Worm (Caenorhabditis elegans) whole organism, young adult: ENCODE measurements around the gene hsp-43.

ENCODE experiments used
- B0019.2 ChIP-seq: fragments of 200-800 bp; sonication (Bioruptor generic); conservative IDR thresholded peaks from 2 replicates; pipeline ENCODE4 v1.3.6; 2022; ENCODE audit warnings: missing genetic modification reagents, missing genetic modification characterization, missing compliant biosample characterization
- C06A6.2 ChIP-seq: fragments of 200-800 bp; sonication (Bioruptor generic); conservative IDR thresholded peaks from 2 replicates; pipeline ENCODE4 v1.3.6; 2022; ENCODE audit warnings: missing genetic modification characterization, missing compliant biosample characterization
- F39B2.1 ChIP-seq: fragments of 200-800 bp; sonication (Bioruptor generic); IDR thresholded peaks from 2 replicates; pipeline ENCODE4 v1.3.6; 2022; ENCODE audit warnings: missing genetic modification reagents, missing genetic modification characterization, missing compliant biosample characterization
- F57C9.4 ChIP-seq: sonication (generic microtip); optimal IDR thresholded peaks from 2 replicates; lab custom pipeline; 2017; ENCODE audit warnings: mild to moderate bottlenecking, missing genetic modification characterization, missing compliant biosample characterization
- T26A5.8 ChIP-seq: sonication (generic microtip); optimal IDR thresholded peaks from 2 replicates; lab custom pipeline; 2016; ENCODE audit warnings: missing genetic modification characterization, missing compliant biosample characterization
- Y95B8A.8 ChIP-seq: fragments of 200-800 bp; sonication (Bioruptor generic); IDR thresholded peaks from 2 replicates; pipeline ENCODE4 v1.3.6; 2022; ENCODE audit warnings: missing genetic modification reagents, missing genetic modification characterization, missing compliant biosample characterization
- ZK185.1 ChIP-seq: sonication (generic microtip); optimal IDR thresholded peaks from 2 replicates; lab custom pipeline; 2016; ENCODE audit warnings: mild to moderate bottlenecking, missing genetic modification characterization, missing compliant biosample characterization; ENCODE audit not compliant: poor library complexity, severe bottlenecking
- ama-1 ChIP-seq, 3 experiments: fragments of 150-350 bp in 1 of 3; sonication (generic microtip) in 2 of 3; optimal IDR thresholded peaks; 2 replicates each; lab custom pipeline; 2014 to 2018; ENCODE audit warnings: missing biosample characterization in 2 of 3, missing genetic modification characterization in 2 of 3, missing genetic modification reagents in 2 of 3
- aptf-2 ChIP-seq: fragments of 200-800 bp; sonication (Bioruptor generic); conservative IDR thresholded peaks from 2 replicates; pipeline ENCODE4 v1.3.6; 2022; ENCODE audit warnings: missing genetic modification reagents, missing genetic modification characterization, missing compliant biosample characterization
- athp-1 ChIP-seq: sonication (generic microtip); optimal IDR thresholded peaks from 2 replicates; lab custom pipeline; 2017; ENCODE audit warnings: mild to moderate bottlenecking, missing genetic modification characterization, missing compliant biosample characterization
- attf-6 ChIP-seq: fragments of 200-800 bp; sonication (Bioruptor generic); IDR thresholded peaks from 2 replicates; pipeline ENCODE4 v1.3.6; 2022; ENCODE audit warnings: missing genetic modification reagents, missing genetic modification characterization, missing compliant biosample characterization
- cebp-1 ChIP-seq, 2 experiments: fragments of 200-800 bp in 1 of 2; sonication (Bioruptor generic) in 1 of 2; sonication (generic microtip) in 1 of 2; IDR thresholded peaks in 1 of 2; optimal IDR thresholded peaks in 1 of 2; 2 replicates each; pipeline versions ENCODE4 v1.3.6 to Lab custom; 2017 to 2022; ENCODE audit warnings: missing compliant biosample characterization in 2 of 2, missing genetic modification characterization in 2 of 2, mild to moderate bottlenecking in 1 of 2, missing genetic modification reagents in 1 of 2, moderate library complexity in 1 of 2
- cebp-2 ChIP-seq: fragments of 200-800 bp; sonication (Bioruptor generic); IDR thresholded peaks from 2 replicates; pipeline ENCODE4 v1.3.6; 2022; ENCODE audit warnings: missing genetic modification characterization, missing compliant biosample characterization
- ceh-27 ChIP-seq: fragments of 200-800 bp; sonication (Bioruptor generic); optimal IDR thresholded peaks from 2 replicates; lab custom pipeline; 2018; ENCODE audit warnings: mild to moderate bottlenecking, missing genetic modification characterization, moderate library complexity, missing compliant biosample characterization
- ceh-40 ChIP-seq: fragments of 200-800 bp; sonication (Bioruptor generic); IDR thresholded peaks from 2 replicates; pipeline ENCODE4 v1.3.6; 2022; ENCODE audit warnings: missing genetic modification characterization, missing compliant biosample characterization
- ceh-58 ChIP-seq: fragments of 200-800 bp; sonication (Bioruptor generic); IDR thresholded peaks from 2 replicates; pipeline ENCODE4 v1.3.6; 2022; ENCODE audit warnings: missing genetic modification characterization, missing compliant biosample characterization
- ceh-91 ChIP-seq: fragments of 200-800 bp; sonication (Bioruptor generic); IDR thresholded peaks from 2 replicates; pipeline ENCODE4 v1.3.6; 2022; ENCODE audit warnings: missing genetic modification reagents, missing genetic modification characterization, missing compliant biosample characterization
- die-1 ChIP-seq: sonication (generic microtip); optimal IDR thresholded peaks from 2 replicates; lab custom pipeline; 2016; ENCODE audit warnings: missing genotype, mild to moderate bottlenecking, missing genetic modification characterization, missing compliant biosample characterization
- egl-18 ChIP-seq: fragments of 200-800 bp; sonication (Bioruptor generic); IDR thresholded peaks from 2 replicates; pipeline ENCODE4 v1.3.6; 2022; ENCODE audit warnings: missing genetic modification reagents, missing genetic modification characterization, missing compliant biosample characterization
- ekl-4 ChIP-seq: fragments of 200-800 bp; sonication (Bioruptor generic); IDR thresholded peaks from 2 replicates; pipeline ENCODE4 v1.3.6; 2022; ENCODE audit warnings: missing genetic modification reagents, missing genetic modification characterization, missing compliant biosample characterization
- fkh-3 ChIP-seq: sonication (generic microtip); optimal IDR thresholded peaks from 2 replicates; lab custom pipeline; 2016; ENCODE audit warnings: mild to moderate bottlenecking, missing genetic modification characterization, missing compliant biosample characterization
- lag-1 ChIP-seq: fragments of 200-800 bp; sonication (Bioruptor generic); IDR thresholded peaks from 2 replicates; pipeline ENCODE4 v1.3.6; 2022; ENCODE audit warnings: missing genetic modification reagents, missing genetic modification characterization, missing compliant biosample characterization
- let-607 ChIP-seq, 2 experiments: fragments of 200-800 bp in 1 of 2; sonication (Bioruptor generic) in 1 of 2; sonication (generic microtip) in 1 of 2; optimal IDR thresholded peaks; 2 replicates each; lab custom pipeline; 2016 to 2018; ENCODE audit warnings: mild to moderate bottlenecking in 2 of 2, missing compliant biosample characterization in 2 of 2, missing genetic modification characterization in 2 of 2, moderate library complexity in 2 of 2, missing genotype in 1 of 2
- lin-26 ChIP-seq: fragments of 200-800 bp; sonication (Bioruptor generic); IDR thresholded peaks from 2 replicates; pipeline ENCODE4 v1.3.6; 2022; ENCODE audit warnings: missing genetic modification reagents, missing genetic modification characterization, missing compliant biosample characterization
- lin-35 ChIP-seq, 3 experiments: fragments of 150-350 bp in 2 of 3; sonication (generic microtip) in 1 of 3; optimal IDR thresholded peaks; 2 replicates each; lab custom pipeline; 2014 to 2018; ENCODE audit warnings: missing biosample characterization in 3 of 3, missing genetic modification characterization in 3 of 3, missing genetic modification reagents in 3 of 3
- madf-10 ChIP-seq: sonication (generic microtip); optimal IDR thresholded peaks from 2 replicates; lab custom pipeline; 2016; ENCODE audit warnings: mild to moderate bottlenecking, missing genetic modification characterization, missing compliant biosample characterization
- nfya-2 ChIP-seq: fragments of 200-800 bp; sonication (Bioruptor generic); IDR thresholded peaks from 2 replicates; pipeline ENCODE4 v1.3.6; 2022; ENCODE audit warnings: missing genetic modification reagents, missing genetic modification characterization, missing compliant biosample characterization
- nhr-80 ChIP-seq: sonication (generic microtip); optimal IDR thresholded peaks from 2 replicates; lab custom pipeline; 2016; ENCODE audit warnings: missing genetic modification characterization, missing compliant biosample characterization
- sea-2 ChIP-seq: fragments of 200-800 bp; sonication (Bioruptor generic); IDR thresholded peaks from 2 replicates; pipeline ENCODE4 v1.3.6; 2022; ENCODE audit warnings: missing genetic modification characterization, missing compliant biosample characterization
- snpc-4 ChIP-seq, 5 experiments: fragments of 150-350 bp in 1 of 5; sonication (generic microtip) in 4 of 5; optimal IDR thresholded peaks; 2 replicates each; lab custom pipeline; 2014 to 2018; ENCODE audit warnings: missing genetic modification characterization in 5 of 5, missing biosample characterization in 3 of 5, antibody characterized with exemption in 2 of 5, mild to moderate bottlenecking in 2 of 5, missing compliant biosample characterization in 2 of 5, missing genotype in 2 of 5, moderate library complexity in 2 of 5, missing genetic modification reagents in 1 of 5
- somi-1 ChIP-seq: fragments of 200-800 bp; sonication (Bioruptor generic); optimal IDR thresholded peaks from 2 replicates; lab custom pipeline; 2018; ENCODE audit warnings: mild to moderate bottlenecking, missing genetic modification characterization, missing compliant biosample characterization
- sptf-2 ChIP-seq: fragments of 200-800 bp; sonication (Bioruptor generic); optimal IDR thresholded peaks from 2 replicates; lab custom pipeline; 2018; ENCODE audit warnings: mild to moderate bottlenecking, missing genetic modification characterization, missing compliant biosample characterization
- tbx-9 ChIP-seq: sonication (generic microtip); optimal IDR thresholded peaks from 2 replicates; lab custom pipeline; 2016; ENCODE audit warnings: borderline replicate concordance, missing genetic modification characterization, inconsistent platforms, missing compliant biosample characterization
- zfh-2 ChIP-seq: fragments of 200-800 bp; sonication (Bioruptor generic); conservative IDR thresholded peaks from 2 replicates; pipeline ENCODE4 v1.3.6; 2022; ENCODE audit warnings: missing genetic modification reagents, missing genetic modification characterization, missing compliant biosample characterization
- ztf-22 ChIP-seq: fragments of 200-800 bp; sonication (Bioruptor generic); optimal IDR thresholded peaks from 2 replicates; lab custom pipeline; 2018; ENCODE audit warnings: mild to moderate bottlenecking, missing genetic modification characterization, moderate library complexity, missing compliant biosample characterization
- ztf-25 ChIP-seq: fragments of 200-800 bp; sonication (Bioruptor generic); IDR thresholded peaks from 2 replicates; pipeline ENCODE4 v1.3.6; 2022; ENCODE audit warnings: missing genetic modification reagents, missing genetic modification characterization, missing compliant biosample characterization

The hsp-43 gene

ce11 chrX:6253899-6254670, 18.7 kb upstream of the hsp-43 start (continued):
- 0 out of 2 replicates have a peak, but pooled peaks have one; percentile 31 for TF ChIP-seq nfya-2 (GFP tag; lab: Robert Waterston, UW)
- no peak for TF ChIP-seq lin-26
- no peak for TF ChIP-seq madf-10 (tag; lab: Kevin White, UChicago)
- peak; percentile 69 for TF ChIP-seq ekl-4 (GFP tag; lab: Robert Waterston, UW)
- no peak for TF ChIP-seq let-607 (tag; optimal IDR thresholded peaks at IDR 0.05; lab: Kevin White, UChicago)
- TF ChIP-seq ceh-40 (GFP tag; lab: Robert Waterston, UW): peak; percentile 53; the same call in 1 of the 2 replicates
- no peak for TF ChIP-seq B0019.2 (GFP tag; lab: Robert Waterston, UW)
- no peak for TF ChIP-seq lag-1 (GFP tag; lab: Robert Waterston, UW)
- no peak for TF ChIP-seq ceh-58
- TF ChIP-seq T26A5.8 (tag; lab: Kevin White, UChicago): no peak
- TF ChIP-seq fkh-3 (tag; lab: Kevin White, UChicago): peak; percentile 9
- no peak for TF ChIP-seq sea-2 (GFP tag; lab: Robert Waterston, UW)
- peak; percentile 50; the same call in 1 of the 2 replicates for TF ChIP-seq attf-6 (GFP tag; lab: Robert Waterston, UW)

DNA sequence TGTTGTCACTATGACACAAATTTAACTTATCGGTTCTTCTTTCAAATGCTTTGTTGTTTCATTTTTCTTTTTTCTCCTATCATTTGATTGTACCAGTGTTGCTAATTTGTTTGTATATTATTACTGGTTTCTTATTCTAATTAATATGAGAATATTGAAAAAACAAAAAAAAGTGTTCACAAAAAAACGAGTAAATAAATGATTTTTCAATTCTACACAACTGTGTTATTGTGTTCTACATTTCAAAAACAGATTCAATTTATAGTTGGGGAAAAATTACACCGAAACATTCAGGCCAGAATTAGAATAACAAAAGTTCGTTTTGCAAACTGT, 18.2 kb upstream of the hsp-43 start:
- TF ChIP-seq snpc-4 (GFP tag; optimal IDR thresholded peaks at IDR 0.05; lab: Kevin White, UChicago): no peak
- TF ChIP-seq snpc-4 (tag; optimal IDR thresholded peaks at IDR 0.05; lab: Kevin White, UChicago): peak in 1 of 4 experiments; percentile 17
- TF ChIP-seq sptf-2 (GFP tag; lab: Kevin White, UChicago): no peak
- no peak for TF ChIP-seq die-1 (tag; lab: Kevin White, UChicago)
- TF ChIP-seq, all 124 proteins: peak for 1

- TF ChIP-seq ztf-25 (GFP tag; lab: Robert Waterston, UW) (no peak), ZK185.1 (tag; lab: Kevin White, UChicago) (peak; percentile 61), cebp-1 (GFP tag; IDR thresholded peaks at IDR 0.05; lab: Robert Waterston, UW) (no peak), cebp-1 (tag; optimal IDR thresholded peaks at IDR 0.05; lab: Kevin White, UChicago) (peak; percentile 2), F39B2.1 (GFP tag; lab: Robert Waterston, UW) (no peak), C06A6.2 (GFP tag; lab: Robert Waterston, UW) (peak; percentile 41; the same call in 1 of the 2 replicates), ama-1 (optimal IDR thresholded peaks at IDR 0.05; lab: Kevin White, UChicago) (peak; percentile 67), ama-1 (GFP tag; optimal IDR thresholded peaks at IDR 0.05; lab: Kevin White, UChicago) (no peak), somi-1 (GFP tag; lab: Kevin White, UChicago) (no peak)
Observed at ce11 chrX:6253160-6253559, 17.8 kb upstream of the hsp-43 start.

ce11 chrX:6252752-6253151, 17.4 kb upstream of the hsp-43 start:
- TF ChIP-seq ama-1 (optimal IDR thresholded peaks at IDR 0.05; lab: Kevin White, UChicago): peak; percentile 30
- TF ChIP-seq ama-1 (GFP tag; optimal IDR thresholded peaks at IDR 0.05; lab: Kevin White, UChicago): no peak
- no peak for TF ChIP-seq cebp-2

- TF ChIP-seq zfh-2 (GFP tag; lab: Robert Waterston, UW) (peak; percentile 90), lin-26 (peak; percentile 49; the same call in 1 of the 2 replicates), nhr-80 (peak; percentile 3), tbx-9 (tag; lab: Kevin White, UChicago) (no peak), ztf-22 (peak; percentile 26), F39B2.1 (GFP tag; lab: Robert Waterston, UW) (no peak), egl-18 (GFP tag; lab: Robert Waterston, UW) (no peak), cebp-1 (GFP tag; IDR thresholded peaks at IDR 0.05; lab: Robert Waterston, UW) (0 out of 2 replicates have a peak, but pooled peaks have one; percentile 40), cebp-1 (tag; optimal IDR thresholded peaks at IDR 0.05; lab: Kevin White, UChicago) (peak; percentile 51), aptf-2 (GFP tag; lab: Robert Waterston, UW) (no peak), sptf-2 (GFP tag; lab: Kevin White, UChicago) (no peak), ceh-27 (GFP tag; lab: Kevin White, UChicago) (peak; percentile 4), ekl-4 (GFP tag; lab: Robert Waterston, UW) (no peak), ceh-91 (no peak), Y95B8A.8 (GFP tag; lab: Robert Waterston, UW) (0 out of 2 replicates have a peak, but pooled peaks have one; percentile 47), lin-35 (GFP tag; optimal IDR thresholded peaks at IDR 0.05; lab: Kevin White, UChicago) (no peak), F57C9.4 (peak; percentile 26), athp-1 (tag; lab: Kevin White, UChicago) (no peak)
Observed at ce11 chrX:6251947-6252617, 16.7 kb upstream of the hsp-43 start.
